Fruit fly (Drosophila melanogaster) whole organism, embryonic: ENCODE measurements around the gene Dup99B.

Experiments used
- ATbp ChIP-seq: fragments of 200-800 bp; sonication (Bioruptor generic); optimal IDR thresholded peaks from 2 replicates; lab custom pipeline; 2017; ENCODE audit warnings: missing biosample characterization, mild to moderate bottlenecking, missing genetic modification characterization, missing genetic modification reagents
- Asciz ChIP-seq: fragments of 200-800 bp; sonication (Bioruptor generic); optimal IDR thresholded peaks from 2 replicates; lab custom pipeline; 2017; ENCODE audit warnings: missing biosample characterization, mild to moderate bottlenecking, missing genetic modification characterization, missing genetic modification reagents
- Bdp1 ChIP-seq: fragments of 200-800 bp; sonication (Bioruptor generic); optimal IDR thresholded peaks from 3 replicates; lab custom pipeline; 2016; ENCODE audit warnings: missing biosample characterization, missing genetic modification characterization
- Blimp-1 ChIP-seq: fragments of 200-800 bp; sonication (Bioruptor generic); optimal IDR thresholded peaks from 3 replicates; lab custom pipeline; 2018; ENCODE audit warnings: missing biosample characterization, missing genetic modification characterization, mild to moderate bottlenecking, moderate library complexity, missing genetic modification reagents
- CG10274 ChIP-seq: fragments of 200-800 bp; sonication (Bioruptor generic); optimal IDR thresholded peaks from 3 replicates; lab custom pipeline; 2017; ENCODE audit warnings: missing biosample characterization, mild to moderate bottlenecking, missing genetic modification characterization
- CG10366 ChIP-seq: fragments of 200-800 bp; sonication (Bioruptor generic); IDR thresholded peaks from 2 replicates; pipeline ENCODE4 v1.3.6; 2022; ENCODE audit warnings: missing biosample characterization, missing genetic modification characterization
- CG10654 ChIP-seq: fragments of 200-800 bp; sonication (Bioruptor generic); optimal IDR thresholded peaks from 2 replicates; lab custom pipeline; 2016; ENCODE audit warnings: missing biosample characterization, missing genetic modification characterization
- CG10979 ChIP-seq: fragments of 200-800 bp; sonication (Bioruptor generic); optimal IDR thresholded peaks from 2 replicates; lab custom pipeline; 2018; ENCODE audit warnings: missing biosample characterization, mild to moderate bottlenecking, missing genetic modification characterization, moderate library complexity
- CG11085 ChIP-seq: fragments of 200-800 bp; sonication (Bioruptor generic); IDR thresholded peaks from 2 replicates; pipeline ENCODE4 v1.3.6; 2022; ENCODE audit warnings: missing biosample characterization, missing genetic modification characterization
- CG11696 ChIP-seq: fragments of 200-800 bp; sonication (Bioruptor generic); IDR thresholded peaks from 2 replicates; pipeline ENCODE4 v1.3.6; 2022; ENCODE audit warnings: missing biosample characterization, missing genetic modification characterization
- CG13123 ChIP-seq: fragments of 200-800 bp; sonication (Bioruptor generic); optimal IDR thresholded peaks from 2 replicates; lab custom pipeline; 2016; ENCODE audit warnings: missing biosample characterization, missing genetic modification characterization
- CG1602 ChIP-seq: fragments of 200-800 bp; sonication (Bioruptor generic); optimal IDR thresholded peaks from 3 replicates; lab custom pipeline; 2016; ENCODE audit warnings: missing biosample characterization, missing genetic modification characterization
- CG17359 ChIP-seq: fragments of 200-800 bp; sonication (Bioruptor generic); optimal IDR thresholded peaks from 3 replicates; lab custom pipeline; 2018; ENCODE audit warnings: missing biosample characterization, mild to moderate bottlenecking, missing genetic modification characterization, moderate library complexity
- CG1832 ChIP-seq: fragments of 200-800 bp; sonication (Bioruptor generic); optimal IDR thresholded peaks from 2 replicates; lab custom pipeline; 2017; ENCODE audit warnings: missing biosample characterization, mild to moderate bottlenecking, missing genetic modification characterization, inconsistent platforms
- CG2199 ChIP-seq: fragments of 200-800 bp; sonication (Bioruptor generic); IDR thresholded peaks from 3 replicates; pipeline ENCODE4 v1.3.6; 2022; ENCODE audit warnings: missing biosample characterization, missing genetic modification characterization
- CG32532 ChIP-seq: fragments of 200-800 bp; sonication (Bioruptor generic); IDR thresholded peaks from 2 replicates; pipeline ENCODE4 v1.3.6; 2022; ENCODE audit warnings: missing biosample characterization, missing genetic modification characterization
- CG3838 ChIP-seq: fragments of 200-800 bp; sonication (Bioruptor generic); optimal IDR thresholded peaks from 3 replicates; lab custom pipeline; 2016; ENCODE audit warnings: missing biosample characterization, missing genetic modification characterization
- CG4404 ChIP-seq: fragments of 200-800 bp; sonication (Bioruptor generic); IDR thresholded peaks from 2 replicates; pipeline ENCODE4 v1.3.6; 2022; ENCODE audit warnings: missing biosample characterization, missing genetic modification characterization
- CG4617 ChIP-seq: fragments of 200-800 bp; sonication (Bioruptor generic); optimal IDR thresholded peaks from 3 replicates; lab custom pipeline; 2016; ENCODE audit warnings: missing biosample characterization, missing genetic modification characterization, borderline replicate concordance
- CG4854 ChIP-seq: fragments of 200-800 bp; sonication (Bioruptor generic); optimal IDR thresholded peaks from 2 replicates; lab custom pipeline; 2016; ENCODE audit warnings: missing biosample characterization, missing genetic modification characterization, inconsistent platforms
- CG6254 ChIP-seq: fragments of 200-800 bp; sonication (Bioruptor generic); optimal IDR thresholded peaks from 3 replicates; lab custom pipeline; 2017; ENCODE audit warnings: mild to moderate bottlenecking, missing biosample characterization, missing genetic modification reagents, missing genetic modification characterization
- CG6854 ChIP-seq: fragments of 200-800 bp; sonication (Bioruptor generic); optimal IDR thresholded peaks from 3 replicates; lab custom pipeline; 2017; ENCODE audit warnings: missing biosample characterization, mild to moderate bottlenecking, missing genetic modification characterization
- D ChIP-seq, 2 experiments: fragments of 200-800 bp in 1 of 2; fragments of >200 bp in 1 of 2; sonication (Bioruptor generic) in 1 of 2; optimal IDR thresholded peaks; 2 replicates in 1 of 2; 3 replicates in 1 of 2; lab custom pipeline; 2017; ENCODE audit warnings: mild to moderate bottlenecking in 1 of 2, missing biosample characterization in 1 of 2, missing genetic modification characterization in 1 of 2, missing genetic modification reagents in 1 of 2
- Fer1 ChIP-seq: fragments of 200-800 bp; sonication (Bioruptor generic); optimal IDR thresholded peaks from 2 replicates; lab custom pipeline; 2017; ENCODE audit warnings: missing biosample characterization, mild to moderate bottlenecking, missing genetic modification characterization
- Hey ChIP-seq: fragments of 200-800 bp; sonication (Bioruptor generic); optimal IDR thresholded peaks from 3 replicates; lab custom pipeline; 2018; ENCODE audit warnings: missing biosample characterization, mild to moderate bottlenecking, missing genetic modification characterization
- Kr ChIP-seq: fragments of 200-800 bp; sonication (Bioruptor generic); optimal IDR thresholded peaks from 2 replicates; lab custom pipeline; 2017; ENCODE audit warnings: missing biosample characterization, mild to moderate bottlenecking, missing genetic modification characterization
- Mrtf ChIP-seq: fragments of 200-800 bp; sonication (Bioruptor generic); IDR thresholded peaks from 3 replicates; pipeline ENCODE4 v1.3.6; 2022; ENCODE audit warnings: missing biosample characterization, missing genetic modification characterization
- bigmax ChIP-seq: fragments of 200-800 bp; sonication (Bioruptor generic); optimal IDR thresholded peaks from 2 replicates; lab custom pipeline; 2018; ENCODE audit warnings: missing biosample characterization, mild to moderate bottlenecking, missing genetic modification characterization
- crol ChIP-seq: fragments of 200-800 bp; sonication (Bioruptor generic); IDR thresholded peaks from 2 replicates; pipeline ENCODE4 v1.3.6; 2022; ENCODE audit warnings: missing biosample characterization, missing genetic modification characterization
- dati ChIP-seq: fragments of 200-800 bp; sonication (Bioruptor generic); IDR thresholded peaks from 2 replicates; pipeline ENCODE4 v1.3.6; 2022; ENCODE audit warnings: missing biosample characterization, missing genetic modification characterization
- eyg ChIP-seq: fragments of 200-800 bp; sonication (Bioruptor generic); optimal IDR thresholded peaks from 3 replicates; lab custom pipeline; 2016; ENCODE audit warnings: missing biosample characterization, missing genetic modification characterization
- gcm ChIP-seq: fragments of 200-800 bp; sonication (Bioruptor generic); optimal IDR thresholded peaks from 2 replicates; lab custom pipeline; 2019; ENCODE audit warnings: missing biosample characterization, mild to moderate bottlenecking, missing genetic modification characterization, moderate library complexity
- gfzf ChIP-seq: fragments of 200-800 bp; sonication (Bioruptor generic); optimal IDR thresholded peaks from 2 replicates; lab custom pipeline; 2016; ENCODE audit warnings: missing biosample characterization, mild to moderate bottlenecking, missing genetic modification characterization, moderate library complexity
- h ChIP-seq: fragments of >200 bp; optimal IDR thresholded peaks from 2 replicates; lab custom pipeline; 2017
- ind ChIP-seq: fragments of 200-800 bp; sonication (Bioruptor generic); optimal IDR thresholded peaks from 3 replicates; lab custom pipeline; 2016; ENCODE audit warnings: missing biosample characterization, missing genetic modification characterization
- ken ChIP-seq: fragments of 200-800 bp; sonication (Bioruptor generic); IDR thresholded peaks from 3 replicates; pipeline ENCODE4 v1.3.6; 2022; ENCODE audit warnings: missing biosample characterization, missing genetic modification characterization
- kni ChIP-seq: fragments of 200-800 bp; sonication (Bioruptor generic); optimal IDR thresholded peaks from 3 replicates; lab custom pipeline; 2017; ENCODE audit warnings: mild to moderate bottlenecking, missing biosample characterization, missing genetic modification reagents, missing genetic modification characterization
- mam ChIP-seq: fragments of 200-800 bp; sonication (Bioruptor generic); optimal IDR thresholded peaks from 3 replicates; lab custom pipeline; 2016; ENCODE audit warnings: missing biosample characterization, missing genetic modification characterization
- nom ChIP-seq: fragments of 200-800 bp; sonication (Bioruptor generic); optimal IDR thresholded peaks from 2 replicates; lab custom pipeline; 2017; ENCODE audit warnings: missing biosample characterization, missing genetic modification characterization, mild to moderate bottlenecking, moderate library complexity, missing genetic modification reagents
- pzg ChIP-seq: fragments of 200-800 bp; sonication (Bioruptor generic); optimal IDR thresholded peaks from 3 replicates; lab custom pipeline; 2018; ENCODE audit warnings: missing biosample characterization, mild to moderate bottlenecking, missing genetic modification characterization, moderate library complexity
- ro ChIP-seq: fragments of 200-800 bp; sonication (Bioruptor generic); IDR thresholded peaks from 2 replicates; pipeline ENCODE4 v1.3.6; 2022; ENCODE audit warnings: missing biosample characterization, missing genetic modification characterization
- salm ChIP-seq: fragments of 200-800 bp; sonication (Bioruptor generic); optimal IDR thresholded peaks from 2 replicates; lab custom pipeline; 2018; ENCODE audit warnings: missing biosample characterization, mild to moderate bottlenecking, missing genetic modification characterization
- sc ChIP-seq, 3 experiments: fragments of >200 bp in 2 of 3; fragments of 200-800 bp in 1 of 3; sonication (Bioruptor generic) in 1 of 3; optimal IDR thresholded peaks; 2 replicates in 2 of 3; 3 replicates in 1 of 3; lab custom pipeline; 2017; ENCODE audit warnings: mild to moderate bottlenecking in 1 of 3, missing biosample characterization in 1 of 3, missing genetic modification characterization in 1 of 3, missing genetic modification reagents in 1 of 3
- slbo ChIP-seq: fragments of 200-800 bp; sonication (Bioruptor generic); IDR thresholded peaks from 2 replicates; pipeline ENCODE4 v1.3.6; 2022; ENCODE audit warnings: missing biosample characterization, missing genetic modification characterization
- slou ChIP-seq: fragments of 200-800 bp; sonication (Bioruptor generic); optimal IDR thresholded peaks from 3 replicates; lab custom pipeline; 2016; ENCODE audit warnings: missing biosample characterization, missing genetic modification characterization
- tna ChIP-seq: fragments of 200-800 bp; sonication (Bioruptor generic); IDR thresholded peaks from 2 replicates; pipeline ENCODE4 v1.3.6; 2022; ENCODE audit warnings: missing biosample characterization, missing genetic modification characterization; ENCODE audit not compliant: partially characterized antibody
- toy ChIP-seq: fragments of 200-800 bp; sonication (Bioruptor generic); IDR thresholded peaks from 2 replicates; pipeline ENCODE4 v1.3.6; 2022; ENCODE audit warnings: missing biosample characterization, missing genetic modification characterization
- tx ChIP-seq: fragments of 200-800 bp; sonication (Bioruptor generic); optimal IDR thresholded peaks from 2 replicates; lab custom pipeline; 2016; ENCODE audit warnings: missing biosample characterization, missing genetic modification characterization
- unpg ChIP-seq: fragments of 200-800 bp; sonication (Bioruptor generic); optimal IDR thresholded peaks from 3 replicates; lab custom pipeline; 2018; ENCODE audit warnings: missing biosample characterization, mild to moderate bottlenecking, missing genetic modification characterization, moderate library complexity

Dup99B gene

DNA sequence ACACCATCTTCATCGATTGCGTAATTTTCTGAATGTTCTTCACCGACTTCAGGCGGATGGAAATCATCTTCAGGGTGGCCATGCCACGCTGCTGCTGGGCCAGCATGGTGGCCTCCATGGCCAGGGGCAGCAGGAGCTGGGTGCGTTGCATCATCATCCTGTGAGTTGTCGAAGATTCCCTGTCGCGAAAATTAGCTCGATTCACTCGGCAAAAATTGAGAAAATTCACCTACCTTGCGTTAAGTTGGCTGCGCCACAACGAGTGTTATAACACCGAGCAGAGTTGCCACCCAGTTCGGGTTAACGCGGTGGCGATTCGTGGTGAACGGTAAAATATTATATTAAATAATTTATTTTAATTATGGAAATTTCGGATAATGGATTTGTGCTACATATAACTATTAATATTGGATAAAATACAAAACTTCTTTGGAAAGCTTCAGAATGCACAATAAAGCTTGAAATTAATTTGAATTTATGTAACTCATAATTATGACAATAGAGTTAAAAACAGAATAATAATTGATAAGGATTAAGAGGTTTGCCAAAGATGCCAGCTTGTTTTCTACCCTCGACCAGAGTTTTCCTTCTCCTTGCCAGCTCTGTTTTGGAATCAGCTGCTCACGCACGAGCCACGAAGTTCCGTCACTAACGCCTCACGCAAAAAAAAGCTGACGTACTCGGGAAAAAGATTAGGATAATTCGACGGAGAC lies 33.6 kb upstream of the Dup99B start, which contains the start of the genes ATPsyngamma and yata (continued):
- TF ChIP-seq tx (GFP tag; lab: Kevin White, UChicago): no peak
- no peak for TF ChIP-seq kni (GFP tag; lab: Kevin White, UChicago)
- TF ChIP-seq pzg (GFP tag; lab: Kevin White, UChicago): peak; percentile 49
- TF ChIP-seq Hey (tag; lab: Kevin White, UChicago): no peak
- TF ChIP-seq CG11696: no peak
- peak; percentile 35; the same call in 1 of the 2 replicates for TF ChIP-seq CG10366 (GFP tag; lab: Robert Waterston, UW)
- TF ChIP-seq D (optimal IDR thresholded peaks at IDR 0.05; lab: Kevin White, UChicago): no peak
- no peak for TF ChIP-seq D (GFP tag; optimal IDR thresholded peaks at IDR 0.05; lab: Kevin White, UChicago)
- TF ChIP-seq h: no peak
- TF ChIP-seq CG1602 (GFP tag; lab: Kevin White, UChicago): peak; percentile 1
- no peak for TF ChIP-seq Mrtf
- TF ChIP-seq CG13123 (GFP tag; lab: Kevin White, UChicago): no peak
- TF ChIP-seq dati (GFP tag; lab: Robert Waterston, UW): no peak
- no peak for TF ChIP-seq eyg (GFP tag; lab: Kevin White, UChicago)
- peak; percentile 54; the same call in 1 of the 2 replicates for TF ChIP-seq CG32532
- no peak for TF ChIP-seq gcm (GFP tag; lab: Kevin White, UChicago)
- no peak for TF ChIP-seq Bdp1 (GFP tag; lab: Kevin White, UChicago)
- no peak for TF ChIP-seq crol (GFP tag; lab: Robert Waterston, UW)
- TF ChIP-seq CG11085 (GFP tag; lab: Robert Waterston, UW): no peak
- TF ChIP-seq bigmax (GFP tag; lab: Kevin White, UChicago): no peak
- no peak for TF ChIP-seq mam
- no peak for TF ChIP-seq CG6254
- no peak for TF ChIP-seq Asciz (GFP tag; lab: Kevin White, UChicago)
- no peak for TF ChIP-seq nom
- TF ChIP-seq salm (tag; lab: Kevin White, UChicago): peak; percentile 32
- no peak for TF ChIP-seq Fer1 (GFP tag; lab: Kevin White, UChicago)
- no peak for TF ChIP-seq Kr (GFP tag; lab: Kevin White, UChicago)
- 0 out of 3 replicates have a peak, but pooled peaks have one; percentile 44 for TF ChIP-seq ken (GFP tag; lab: Robert Waterston, UW)
- TF ChIP-seq CG1832 (GFP tag; lab: Kevin White, UChicago): no peak
- TF ChIP-seq ind (GFP tag; lab: Kevin White, UChicago): peak; percentile 36
- peak; percentile 4 for TF ChIP-seq ATbp (GFP tag; lab: Kevin White, UChicago)
- peak; percentile 25 for TF ChIP-seq CG4617 (GFP tag; lab: Kevin White, UChicago)
- TF ChIP-seq sc (optimal IDR thresholded peaks at IDR 0.05; lab: Kevin White, UChicago): no peak
- TF ChIP-seq sc (GFP tag; optimal IDR thresholded peaks at IDR 0.05; lab: Kevin White, UChicago): no peak
- no peak for TF ChIP-seq CG6854 (GFP tag; lab: Kevin White, UChicago)
- peak; percentile 7 for TF ChIP-seq gfzf (GFP tag; lab: Kevin White, UChicago)
- no peak for TF ChIP-seq CG10654 (GFP tag; lab: Kevin White, UChicago)
- peak; percentile 64 for TF ChIP-seq slbo
- no peak for TF ChIP-seq slou (GFP tag; lab: Kevin White, UChicago)
- peak; percentile 18 for TF ChIP-seq CG10979 (tag; lab: Kevin White, UChicago)
- no peak for TF ChIP-seq toy
- TF ChIP-seq CG2199 (GFP tag; lab: Robert Waterston, UW): no peak
- TF ChIP-seq ro (GFP tag; lab: Robert Waterston, UW): no peak
- TF ChIP-seq CG4854 (GFP tag; lab: Kevin White, UChicago): no peak
- peak; percentile 38 for TF ChIP-seq CG17359 (tag; lab: Kevin White, UChicago)
- TF ChIP-seq CG3838 (GFP tag; lab: Kevin White, UChicago): no peak
- peak; percentile 46; the same call in 1 of the 2 replicates for TF ChIP-seq tna (GFP tag; lab: Robert Waterston, UW)
- TF ChIP-seq CG10274 (GFP tag; lab: Kevin White, UChicago): no peak
- no peak for TF ChIP-seq CG4404 (GFP tag; lab: Robert Waterston, UW)
- peak; percentile 35 for TF ChIP-seq unpg (GFP tag; lab: Kevin White, UChicago)
- no peak for TF ChIP-seq Blimp-1
